Worm (Caenorhabditis elegans) whole organism, L4/young adult: ENCODE results near the gene C16C10.4.

Experiments used
- dao-5 ChIP-seq: sonication (generic microtip); optimal IDR thresholded peaks from 2 replicates; lab custom pipeline; 2016; ENCODE audit warnings: missing genotype, missing genetic modification characterization, moderate library complexity, missing compliant biosample characterization
- him-1 ChIP-seq: sonication (generic microtip); optimal IDR thresholded peaks from 2 replicates; lab custom pipeline; 2016; ENCODE audit warnings: missing genotype, missing genetic modification reagents, missing genetic modification characterization, missing compliant biosample characterization

DNA sequence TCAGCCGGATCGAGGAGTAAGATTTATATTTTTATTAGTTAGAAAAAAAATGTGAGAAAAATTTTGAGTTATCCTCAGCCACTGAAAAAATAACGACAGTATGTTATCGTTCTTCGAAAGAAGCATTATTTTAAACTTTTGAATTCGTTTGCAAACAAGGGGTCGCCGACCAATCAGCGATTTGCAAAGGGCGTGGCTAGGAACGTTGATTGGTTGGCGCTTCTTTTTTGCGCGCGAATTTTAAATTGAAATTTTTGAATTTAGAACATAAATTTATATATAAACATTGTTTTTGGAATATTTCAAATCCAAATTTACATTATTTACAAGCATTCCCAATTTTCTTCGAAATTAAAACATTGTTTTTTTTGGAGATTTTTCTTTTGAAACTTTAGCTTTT, 28.0 kb upstream of the C16C10.4 start:
- TF ChIP-seq him-1 (tag; lab: Kevin White, UChicago) (no peak), dao-5 (tag; lab: Kevin White, UChicago) (no peak)
